Fruit fly (Drosophila melanogaster): Measurements from ENCODE around the gene Bap111.

The Bap111 gene

DNA sequence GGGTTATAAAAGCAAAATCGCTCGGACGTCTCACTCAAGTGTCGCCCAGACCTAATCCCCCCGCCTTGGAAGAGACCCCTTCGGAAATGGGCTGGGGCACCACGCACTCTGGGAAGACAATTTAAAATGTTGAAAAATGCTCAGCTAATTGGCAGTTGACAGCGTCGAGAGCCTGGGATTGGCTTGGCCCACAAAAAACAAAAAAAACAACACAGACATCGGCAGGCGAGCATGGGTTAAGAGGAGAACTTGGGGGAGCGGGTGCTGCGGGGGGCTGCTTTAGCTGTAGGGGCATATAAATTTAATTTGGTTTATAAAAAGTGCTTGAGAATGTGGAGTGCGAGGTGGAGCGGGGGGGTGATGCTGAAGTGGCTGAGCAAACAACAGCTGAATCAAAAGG, 26.6 kb upstream of the Bap111 start:
- no peak for TF ChIP-seq CG17801 (GFP tag; optimal IDR thresholded peaks at IDR 0.05; ENCODE audit: partially characterized antibody)

- TF ChIP-seq CG17801 (GFP tag; optimal IDR thresholded peaks at IDR 0.05; ENCODE audit: partially characterized antibody): no peak
Observed at dm6 chrX:9127264-9128011, 21.7 kb upstream of the Bap111 start.

dm6 chrX:9128012-9128280, 21.2 kb upstream of the Bap111 start:
- TF ChIP-seq CG17801 (GFP tag; optimal IDR thresholded peaks at IDR 0.05; ENCODE audit: partially characterized antibody): no peak

DNA sequence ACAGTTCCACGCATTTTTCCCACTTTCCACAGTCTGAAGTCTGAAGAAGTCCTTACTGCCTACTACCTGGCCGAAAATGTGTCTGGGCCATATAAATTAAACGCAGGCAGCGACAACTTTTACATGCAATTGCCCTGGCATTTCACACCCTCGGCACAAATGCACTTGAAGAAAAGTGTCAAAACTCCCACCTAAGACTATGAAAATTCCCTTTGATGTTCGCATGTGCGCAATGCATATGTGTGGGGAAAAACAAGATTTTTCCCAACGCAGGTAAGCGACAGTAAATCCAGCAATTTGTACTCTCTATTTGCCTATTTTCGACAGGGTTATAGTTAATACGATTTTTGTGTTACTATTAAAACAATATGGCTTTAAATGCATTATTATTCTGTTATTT, 19.7 kb upstream of the Bap111 start:
- TF ChIP-seq CG17801 (GFP tag; optimal IDR thresholded peaks at IDR 0.05; ENCODE audit: partially characterized antibody): no peak

dm6 chrX:9130243-9130642, 18.9 kb upstream of the Bap111 start:
- TF ChIP-seq CG17801 (GFP tag; optimal IDR thresholded peaks at IDR 0.05; ENCODE audit: partially characterized antibody): no peak

DNA sequence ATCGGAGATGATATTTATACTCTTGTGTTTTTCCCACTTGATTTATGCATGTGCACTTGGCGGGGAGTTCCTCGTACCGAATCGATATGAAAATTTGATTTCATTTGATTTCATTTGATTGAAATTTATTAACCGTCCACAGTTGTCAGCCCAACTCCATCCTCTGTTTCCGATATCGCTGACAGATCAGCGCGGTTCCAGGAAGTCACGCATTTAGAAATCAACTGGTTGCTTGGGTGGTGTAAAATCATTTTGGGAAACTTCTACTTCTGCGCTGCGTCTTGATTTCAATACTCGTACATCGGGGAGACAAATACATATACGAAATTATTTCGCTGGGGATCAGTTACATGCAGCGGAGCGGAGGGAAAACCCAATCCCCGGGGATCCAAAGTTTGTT, 17.6 kb upstream of the Bap111 start:
- no peak for TF ChIP-seq CG17801 (GFP tag; optimal IDR thresholded peaks at IDR 0.05; ENCODE audit: partially characterized antibody)

DNA sequence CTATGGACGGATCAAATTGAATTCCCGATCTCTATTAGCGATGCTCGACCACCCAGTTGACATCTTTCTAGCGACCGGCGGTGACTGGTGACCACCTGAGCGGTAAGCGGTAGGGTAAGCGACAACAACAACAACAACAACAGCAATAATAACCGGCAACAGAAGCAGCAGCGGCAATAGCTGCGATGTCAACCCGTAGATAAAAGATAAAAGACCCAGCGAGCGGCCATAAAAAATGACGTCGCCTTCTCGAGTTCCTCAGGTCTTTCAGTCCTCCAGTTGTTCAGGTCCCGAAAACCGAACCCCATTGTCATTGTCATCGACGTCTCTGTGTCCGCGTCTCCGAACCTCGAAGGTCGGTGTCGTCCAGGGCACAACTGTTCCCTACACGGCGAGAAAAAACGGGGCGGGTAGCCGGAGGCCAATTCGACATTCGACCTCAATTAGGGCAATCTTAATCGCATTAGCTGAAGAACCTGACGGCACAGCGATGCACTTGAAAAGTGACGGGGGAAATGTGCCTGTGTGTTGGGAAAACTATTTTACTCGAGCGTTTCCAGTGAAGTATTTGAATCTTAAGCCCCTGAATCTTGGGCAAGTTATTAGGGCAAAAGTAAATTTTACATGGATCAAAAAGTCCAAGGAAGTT, 16.4 kb upstream of the Bap111 start:
- no peak for TF ChIP-seq CG17801 (GFP tag; optimal IDR thresholded peaks at IDR 0.05; ENCODE audit: partially characterized antibody)

dm6 chrX:9133577-9134240, 15.4 kb upstream of the Bap111 start:
- TF ChIP-seq CG17801 (GFP tag; optimal IDR thresholded peaks at IDR 0.05; ENCODE audit: partially characterized antibody): no peak

dm6 chrX:9134241-9134849, 14.8 kb upstream of the Bap111 start:
- TF ChIP-seq CG17801 (GFP tag; optimal IDR thresholded peaks at IDR 0.05; ENCODE audit: partially characterized antibody): no peak

DNA sequence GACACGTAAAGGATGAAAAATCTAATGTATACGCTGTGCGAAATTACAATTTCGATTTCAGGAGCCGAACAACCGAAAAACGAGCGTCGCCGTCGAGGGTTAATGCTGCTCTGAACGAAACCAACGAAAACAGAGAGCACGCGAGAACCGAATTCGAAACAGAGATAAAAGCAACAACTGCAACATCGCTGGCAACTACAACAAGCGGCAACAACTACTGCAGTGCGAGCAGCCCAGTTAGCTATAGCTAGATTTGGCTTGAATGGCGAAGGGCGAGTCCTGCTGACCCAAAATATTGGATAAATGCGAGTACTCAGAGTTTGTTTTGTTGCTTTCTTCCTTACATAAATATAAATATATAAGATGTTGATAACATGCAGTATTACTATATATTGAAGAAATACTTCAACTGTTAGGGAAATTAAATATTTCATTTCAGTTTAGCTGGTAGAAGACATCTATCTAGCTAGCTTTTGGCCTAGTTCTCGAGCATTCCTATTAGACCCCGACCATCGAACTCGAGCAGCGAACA, 14.1 kb upstream of the Bap111 start, which contains the start of gene fend:
Gene fend, minus strand, starts transcription at position 178 of the 532 bp plus-strand sequence.
- no peak for TF ChIP-seq CG17801 (GFP tag; optimal IDR thresholded peaks at IDR 0.05; ENCODE audit: partially characterized antibody)

dm6 chrX:9136776-9137550, 12.1 kb upstream of the Bap111 start:
- TF ChIP-seq CG17801 (GFP tag; optimal IDR thresholded peaks at IDR 0.05; ENCODE audit: partially characterized antibody): no peak

DNA sequence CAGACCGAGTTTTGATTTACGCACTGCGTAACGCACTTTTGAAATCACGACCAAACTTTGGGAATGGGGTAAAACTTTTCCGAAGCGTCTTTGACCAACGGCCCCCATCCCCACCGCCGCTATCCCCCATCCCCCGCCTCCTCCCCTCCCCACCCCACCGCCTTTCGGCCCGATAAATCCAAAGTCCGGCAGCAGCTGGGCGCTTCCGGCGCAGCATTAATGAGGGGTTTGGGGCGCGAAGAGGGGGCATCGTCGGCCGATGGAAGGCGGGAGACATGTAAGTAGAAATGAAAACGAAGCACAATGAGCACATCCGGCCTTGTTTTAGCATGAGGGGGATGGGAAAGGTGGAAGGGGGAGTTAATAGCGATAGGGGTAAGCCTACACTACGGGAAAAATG, 10.0 kb upstream of the Bap111 start:
- TF ChIP-seq CG17801 (GFP tag; optimal IDR thresholded peaks at IDR 0.05; ENCODE audit: partially characterized antibody): no peak

dm6 chrX:9141219-9141618, 7.9 kb upstream of the Bap111 start:
- no peak for TF ChIP-seq CG17801 (GFP tag; optimal IDR thresholded peaks at IDR 0.05; ENCODE audit: partially characterized antibody)

- TF ChIP-seq CG17801 (GFP tag; optimal IDR thresholded peaks at IDR 0.05; ENCODE audit: partially characterized antibody): peak; percentile 19
Observed at dm6 chrX:9142224-9142802, 6.8 kb upstream of the Bap111 start, which contains the start of gene CG7065. Gene CG7065 (plus strand): TSS chrX:9142493.
